Worm (Caenorhabditis elegans) whole organism, early embryonic: Measurements from ENCODE around the gene Y27F2A.6.

Experiments
- B0310.2 ChIP-seq: sonication (generic microtip); optimal IDR thresholded peaks from 2 replicates; lab custom pipeline; 2016; ENCODE audit warnings: mild to moderate bottlenecking, missing genetic modification characterization, missing compliant biosample characterization
- ama-1 ChIP-seq: fragments of 150-350 bp; optimal IDR thresholded peaks from 2 replicates; lab custom pipeline; 2014
- ceh-36 ChIP-seq: sonication (generic microtip); optimal IDR thresholded peaks from 2 replicates; lab custom pipeline; 2016; ENCODE audit warnings: missing genetic modification characterization, inconsistent platforms, missing compliant biosample characterization
- ets-7 ChIP-seq: sonication (generic microtip); optimal IDR thresholded peaks from 2 replicates; lab custom pipeline; 2016; ENCODE audit warnings: missing genotype, missing genetic modification characterization, missing compliant biosample characterization
- flt-1 ChIP-seq: fragments of 200-800 bp; sonication (Bioruptor generic); IDR thresholded peaks from 2 replicates; pipeline ENCODE4 v1.3.6; 2022; ENCODE audit warnings: missing genetic modification characterization, missing compliant biosample characterization
- hnd-1 ChIP-seq: sonication (generic microtip); optimal IDR thresholded peaks from 2 replicates; lab custom pipeline; 2016; ENCODE audit warnings: missing genetic modification characterization, missing compliant biosample characterization
- scrt-1 ChIP-seq: fragments of 200-800 bp; sonication (Bioruptor generic); IDR thresholded peaks from 2 replicates; pipeline ENCODE4 v1.3.6; 2022; ENCODE audit warnings: missing genetic modification characterization, missing compliant biosample characterization
- sea-1 ChIP-seq: fragments of 200-800 bp; sonication (Bioruptor generic); conservative IDR thresholded peaks from 2 replicates; pipeline ENCODE4 v1.3.6; 2022; ENCODE audit warnings: missing genetic modification characterization, missing compliant biosample characterization
- tbx-11 ChIP-seq: fragments of 200-800 bp; sonication (Bioruptor generic); IDR thresholded peaks from 2 replicates; pipeline ENCODE4 v1.3.6; 2022; ENCODE audit warnings: missing genetic modification characterization, missing compliant biosample characterization
- tbx-37 ChIP-seq: fragments of 200-800 bp; sonication (Bioruptor generic); conservative IDR thresholded peaks from 2 replicates; pipeline ENCODE4 v1.3.6; 2022; ENCODE audit warnings: missing genetic modification reagents, missing genetic modification characterization, missing compliant biosample characterization

- TF ChIP-seq ama-1 (lab: Kevin White, UChicago) (no peak), hnd-1 (tag; lab: Kevin White, UChicago) (no peak), tbx-37 (GFP tag; lab: Robert Waterston, UW) (no peak), sea-1 (GFP tag; lab: Robert Waterston, UW) (no peak), tbx-11 (no peak), ets-7 (tag; lab: Kevin White, UChicago) (no peak), flt-1 (GFP tag; lab: Robert Waterston, UW) (no peak), scrt-1 (GFP tag; lab: Robert Waterston, UW) (no peak), B0310.2 (tag; lab: Kevin White, UChicago) (no peak), ceh-36 (tag; lab: Kevin White, UChicago) (no peak)
Measured at ce11 chrII:3202519-3202918, 19.3 kb upstream of the Y27F2A.6 start, which contains the start of gene sri-53.
